Worm (Caenorhabditis elegans): ENCODE data around the gene col-177.

The col-177 gene

ce11 chrX:11036114-11037087, 34.8 kb upstream of the col-177 start (continued):
- TF ChIP-seq zfp-3 (GFP tag; conservative IDR thresholded peaks at IDR 0.05) = no peak
- TF ChIP-seq ceh-82 (tag; optimal IDR thresholded peaks at IDR 0.05) = no peak
- no peak for TF ChIP-seq rbr-2 (tag; optimal IDR thresholded peaks at IDR 0.05)
- no peak for TF ChIP-seq cey-2 (tag; optimal IDR thresholded peaks at IDR 0.05; ENCODE audit: borderline replicate concordance, insufficient read depth)
- TF ChIP-seq Y48G9A.11 (GFP tag; IDR thresholded peaks at IDR 0.05) = no peak
- TF ChIP-seq mep-1 (tag; optimal IDR thresholded peaks at IDR 0.05) = no peak
- TF ChIP-seq F49E8.2 (tag; optimal IDR thresholded peaks at IDR 0.05; ENCODE audit: borderline replicate concordance) = no peak
- no peak for TF ChIP-seq ztf-11 (tag; optimal IDR thresholded peaks at IDR 0.05)
- no peak for TF ChIP-seq arid-1 (GFP tag; conservative IDR thresholded peaks at IDR 0.05)
- no peak for TF ChIP-seq lin-29 (GFP tag; IDR thresholded peaks at IDR 0.05)
- peak; percentile 11 for TF ChIP-seq mxl-3 (GFP tag; optimal IDR thresholded peaks at IDR 0.05)
- TF ChIP-seq aha-1 (tag) = peak; percentile 74
- no peak for TF ChIP-seq madf-9 (GFP tag; conservative IDR thresholded peaks at IDR 0.05)
- no peak for TF ChIP-seq dmd-8 (GFP tag; IDR thresholded peaks at IDR 0.05)
- no peak for TF ChIP-seq unc-62 (GFP tag; optimal IDR thresholded peaks at IDR 0.05 in 1 of 2)
- no peak for TF ChIP-seq unc-62 (tag; optimal IDR thresholded peaks at IDR 0.05)
- no peak for TF ChIP-seq F10B5.3 (tag; optimal IDR thresholded peaks at IDR 0.05)
- no peak for TF ChIP-seq nhr-41 (GFP tag; IDR thresholded peaks at IDR 0.05)
- no peak for TF ChIP-seq attf-4 (tag; optimal IDR thresholded peaks at IDR 0.05)
- TF ChIP-seq lin-39 (tag; optimal IDR thresholded peaks at IDR 0.05) = no peak
- TF ChIP-seq T26A8.4 (GFP tag; IDR thresholded peaks at IDR 0.05) = no peak
- peak; percentile 30 for TF ChIP-seq hlh-11 (tag; optimal IDR thresholded peaks at IDR 0.05)
- TF ChIP-seq egl-43 (GFP tag; IDR thresholded peaks at IDR 0.05) = no peak
- no peak for TF ChIP-seq nhr-76 (tag; optimal IDR thresholded peaks at IDR 0.05)
- no peak for TF ChIP-seq lsy-2 (tag; optimal IDR thresholded peaks at IDR 0.05)
- TF ChIP-seq nhr-6 (tag; optimal IDR thresholded peaks at IDR 0.05) = no peak
- TF ChIP-seq Y75B8A.6 (GFP tag; IDR thresholded peaks at IDR 0.05) = no peak
- TF ChIP-seq zfp-2 (tag; optimal IDR thresholded peaks at IDR 0.05) = no peak
- no peak for TF ChIP-seq pha-4 (GFP tag; IDR thresholded peaks at IDR 0.05)
- TF ChIP-seq pha-4 (tag; optimal IDR thresholded peaks at IDR 0.05) = no peak
- no peak for TF ChIP-seq mxl-2 (GFP tag; conservative IDR thresholded peaks at IDR 0.05)
- TF ChIP-seq lin-13 (GFP tag; optimal IDR thresholded peaks at IDR 0.05) = no peak
- no peak for TF ChIP-seq egl-27 (tag; optimal IDR thresholded peaks at IDR 0.05)
- peak; percentile 39 for TF ChIP-seq dve-1 (tag; optimal IDR thresholded peaks at IDR 0.05; ENCODE audit: insufficient read depth)
- peak; percentile 14 for TF ChIP-seq ceh-28 (tag; optimal IDR thresholded peaks at IDR 0.05)
- no peak for TF ChIP-seq Y105C5A.15 (GFP tag; IDR thresholded peaks at IDR 0.05)
- no peak for TF ChIP-seq fos-1 (tag; optimal IDR thresholded peaks at IDR 0.05)
- TF ChIP-seq dpl-1 (GFP tag; optimal IDR thresholded peaks at IDR 0.05) = no peak
- TF ChIP-seq duxl-1 (tag; optimal IDR thresholded peaks at IDR 0.05; ENCODE audit: poor library complexity) = no peak
- peak; percentile 42 for TF ChIP-seq nhr-48 (tag; optimal IDR thresholded peaks at IDR 0.05)
- TF ChIP-seq ama-1 (optimal IDR thresholded peaks at IDR 0.05) = no peak
- TF ChIP-seq mes-2 (tag; optimal IDR thresholded peaks at IDR 0.05; ENCODE audit: poor library complexity, severe bottlenecking) = peak; percentile 49
- no peak for TF ChIP-seq vab-7 (GFP tag; IDR thresholded peaks at IDR 0.05)
- no peak for TF ChIP-seq sdz-12 (GFP tag; optimal IDR thresholded peaks at IDR 0.05)
- TF ChIP-seq R02D3.7 (tag; optimal IDR thresholded peaks at IDR 0.05) = no peak
- TF ChIP-seq hmg-1.1 (GFP tag; IDR thresholded peaks at IDR 0.05) = no peak
- no peak for TF ChIP-seq zag-1 (tag; optimal IDR thresholded peaks at IDR 0.05)
- no peak for TF ChIP-seq lin-1 (GFP tag; IDR thresholded peaks at IDR 0.05)
- TF ChIP-seq lin-38 (GFP tag; IDR thresholded peaks at IDR 0.05) = no peak
- TF ChIP-seq hif-1 (tag; optimal IDR thresholded peaks at IDR 0.05) = no peak

Measured in whole organism, L4 larva.